Fruit fly (Drosophila melanogaster) whole organism, embryonic: Measurements from ENCODE around the gene CG42579.

Experiments used
- Aef1 ChIP-seq: fragments of 200-800 bp; sonication (Bioruptor generic); IDR thresholded peaks from 3 replicates; pipeline ENCODE4 v1.3.6; 2022; ENCODE audit warnings: missing biosample characterization, missing genetic modification characterization
- Atf-2 ChIP-seq: fragments of 200-800 bp; sonication (Bioruptor generic); optimal IDR thresholded peaks from 2 replicates; lab custom pipeline; 2016; ENCODE audit warnings: missing biosample characterization, missing genetic modification characterization
- BEAF-32 ChIP-seq: fragments of 200-800 bp; sonication (Bioruptor generic); optimal IDR thresholded peaks from 3 replicates; lab custom pipeline; 2017; ENCODE audit warnings: missing biosample characterization, missing genetic modification characterization, mild to moderate bottlenecking, moderate library complexity, missing genetic modification reagents
- CG10267 ChIP-seq: fragments of 200-800 bp; sonication (Bioruptor generic); optimal IDR thresholded peaks from 2 replicates; lab custom pipeline; 2018; ENCODE audit warnings: missing biosample characterization, mild to moderate bottlenecking, missing genetic modification characterization, moderate library complexity
- CG10543 ChIP-seq: fragments of 200-800 bp; sonication (Bioruptor generic); optimal IDR thresholded peaks from 3 replicates; lab custom pipeline; 2017; ENCODE audit warnings: missing biosample characterization, mild to moderate bottlenecking, missing genetic modification characterization, moderate library complexity
- CG14441 ChIP-seq: fragments of 200-800 bp; sonication (Bioruptor generic); IDR thresholded peaks from 2 replicates; pipeline ENCODE4 v1.3.6; 2022; ENCODE audit warnings: missing biosample characterization, missing genetic modification characterization
- CG14710 ChIP-seq: fragments of 200-800 bp; sonication (Bioruptor generic); optimal IDR thresholded peaks from 3 replicates; lab custom pipeline; 2019; ENCODE audit warnings: missing biosample characterization, mild to moderate bottlenecking, missing genetic modification characterization, moderate library complexity
- CG17361 ChIP-seq: fragments of 200-800 bp; sonication (Bioruptor generic); IDR thresholded peaks from 3 replicates; pipeline ENCODE4 v1.3.6; 2022; ENCODE audit warnings: missing biosample characterization, missing genetic modification characterization
- CG17912 ChIP-seq: fragments of 200-800 bp; sonication (Bioruptor generic); optimal IDR thresholded peaks from 2 replicates; lab custom pipeline; 2018; ENCODE audit warnings: missing biosample characterization, mild to moderate bottlenecking, missing genetic modification characterization
- CG18764 ChIP-seq: fragments of 200-800 bp; sonication (Bioruptor generic); optimal IDR thresholded peaks from 3 replicates; lab custom pipeline; 2016; ENCODE audit warnings: missing biosample characterization, missing genetic modification characterization
- CG30403 ChIP-seq: fragments of 200-800 bp; sonication (Bioruptor generic); optimal IDR thresholded peaks from 3 replicates; lab custom pipeline; 2016; ENCODE audit warnings: missing biosample characterization, missing genetic modification characterization
- CG33213 ChIP-seq: fragments of 200-800 bp; sonication (Bioruptor generic); optimal IDR thresholded peaks from 3 replicates; lab custom pipeline; 2016; ENCODE audit warnings: missing biosample characterization, missing genetic modification characterization
- CG34224 ChIP-seq: fragments of 200-800 bp; sonication (Bioruptor generic); IDR thresholded peaks from 3 replicates; pipeline ENCODE4 v1.3.6; 2022; ENCODE audit warnings: missing biosample characterization, missing genetic modification characterization; ENCODE audit not compliant: partially characterized antibody
- CG43689 ChIP-seq: fragments of 200-800 bp; sonication (Bioruptor generic); IDR thresholded peaks from 2 replicates; pipeline ENCODE4 v1.3.6; 2022; ENCODE audit warnings: missing biosample characterization, missing genetic modification characterization
- CG4617 ChIP-seq: fragments of 200-800 bp; sonication (Bioruptor generic); optimal IDR thresholded peaks from 3 replicates; lab custom pipeline; 2016; ENCODE audit warnings: missing biosample characterization, missing genetic modification characterization, borderline replicate concordance
- CG6175 ChIP-seq: fragments of 200-800 bp; sonication (Bioruptor generic); IDR thresholded peaks from 3 replicates; pipeline ENCODE4 v1.3.6; 2022; ENCODE audit warnings: missing biosample characterization, missing genetic modification characterization
- CG6254 ChIP-seq: fragments of 200-800 bp; sonication (Bioruptor generic); optimal IDR thresholded peaks from 3 replicates; lab custom pipeline; 2017; ENCODE audit warnings: mild to moderate bottlenecking, missing biosample characterization, missing genetic modification reagents, missing genetic modification characterization
- CG8924 ChIP-seq: fragments of 200-800 bp; optimal IDR thresholded peaks from 3 replicates; lab custom pipeline; 2019; ENCODE audit warnings: missing biosample characterization, mild to moderate bottlenecking, missing genetic modification characterization, moderate library complexity
- CG9215 ChIP-seq: fragments of 200-800 bp; sonication (Bioruptor generic); IDR thresholded peaks from 2 replicates; pipeline ENCODE4 v1.3.6; 2022; ENCODE audit warnings: missing biosample characterization, missing genetic modification characterization
- CG9932 ChIP-seq: fragments of 200-800 bp; sonication (Bioruptor generic); IDR thresholded peaks from 2 replicates; pipeline ENCODE4 v1.3.6; 2022; ENCODE audit warnings: missing biosample characterization, missing genetic modification characterization
- CrebB ChIP-seq: fragments of 200-800 bp; sonication (Bioruptor generic); optimal IDR thresholded peaks from 3 replicates; lab custom pipeline; 2018; ENCODE audit warnings: missing biosample characterization, mild to moderate bottlenecking, missing genetic modification characterization
- D ChIP-seq, 2 experiments: fragments of 200-800 bp in 1 of 2; fragments of >200 bp in 1 of 2; sonication (Bioruptor generic) in 1 of 2; optimal IDR thresholded peaks; 2 replicates in 1 of 2; 3 replicates in 1 of 2; lab custom pipeline; 2017; ENCODE audit warnings: mild to moderate bottlenecking in 1 of 2, missing biosample characterization in 1 of 2, missing genetic modification characterization in 1 of 2, missing genetic modification reagents in 1 of 2
- Doc2 ChIP-seq: fragments of 200-800 bp; sonication (Bioruptor generic); IDR thresholded peaks from 2 replicates; pipeline ENCODE4 v1.3.6; 2022; ENCODE audit warnings: missing biosample characterization, missing genetic modification characterization
- ERR ChIP-seq: fragments of 200-800 bp; sonication (Bioruptor generic); optimal IDR thresholded peaks from 2 replicates; lab custom pipeline; 2016; ENCODE audit warnings: missing biosample characterization, missing genetic modification characterization
- Fer3 ChIP-seq: fragments of 200-800 bp; sonication (Bioruptor generic); optimal IDR thresholded peaks from 2 replicates; lab custom pipeline; 2018; ENCODE audit warnings: missing biosample characterization, mild to moderate bottlenecking, missing genetic modification characterization, moderate library complexity
- H2.0 ChIP-seq: fragments of 200-800 bp; sonication (Bioruptor generic); IDR thresholded peaks from 2 replicates; pipeline ENCODE4 v1.3.6; 2022; ENCODE audit warnings: missing biosample characterization, missing genetic modification characterization
- Kr ChIP-seq: fragments of 200-800 bp; sonication (Bioruptor generic); optimal IDR thresholded peaks from 2 replicates; lab custom pipeline; 2017; ENCODE audit warnings: missing biosample characterization, mild to moderate bottlenecking, missing genetic modification characterization
- MBD-R2 ChIP-seq: fragments of 200-800 bp; sonication (Bioruptor generic); IDR thresholded peaks from 2 replicates; pipeline ENCODE4 v1.3.6; 2022; ENCODE audit warnings: missing biosample characterization, missing genetic modification characterization
- Neu2 ChIP-seq: fragments of 200-800 bp; sonication (Bioruptor generic); optimal IDR thresholded peaks from 3 replicates; lab custom pipeline; 2016; ENCODE audit warnings: missing biosample characterization, missing genetic modification characterization, borderline replicate concordance
- Nf-YA ChIP-seq: fragments of 200-800 bp; sonication (Bioruptor generic); IDR thresholded peaks from 2 replicates; pipeline ENCODE4 v1.3.6; 2022; ENCODE audit warnings: missing biosample characterization, missing genetic modification characterization
- Rx ChIP-seq: fragments of 200-800 bp; sonication (Bioruptor generic); IDR thresholded peaks from 2 replicates; pipeline ENCODE4 v1.3.6; 2022; ENCODE audit warnings: missing biosample characterization, missing genetic modification characterization
- Side ChIP-seq: fragments of 200-800 bp; sonication (Bioruptor generic); optimal IDR thresholded peaks from 2 replicates; lab custom pipeline; 2016; ENCODE audit warnings: missing biosample characterization, missing genetic modification characterization
- Sry-β ChIP-seq: fragments of 200-800 bp; sonication (Bioruptor generic); optimal IDR thresholded peaks from 2 replicates; lab custom pipeline; 2018; ENCODE audit warnings: missing biosample characterization, mild to moderate bottlenecking, missing genetic modification characterization, moderate library complexity
- Taf1 ChIP-seq: fragments of 200-800 bp; sonication (Bioruptor generic); IDR thresholded peaks from 2 replicates; pipeline ENCODE4 v1.3.6; 2022; ENCODE audit warnings: missing biosample characterization, missing genetic modification characterization
- cwo ChIP-seq: fragments of 200-800 bp; sonication (Bioruptor generic); optimal IDR thresholded peaks from 3 replicates; lab custom pipeline; 2017; ENCODE audit warnings: missing biosample characterization, missing genetic modification characterization, mild to moderate bottlenecking, moderate library complexity, missing genetic modification reagents
- ewg ChIP-seq: fragments of 200-800 bp; sonication (Bioruptor generic); optimal IDR thresholded peaks from 3 replicates; lab custom pipeline; 2017; ENCODE audit warnings: mild to moderate bottlenecking, missing biosample characterization, missing genetic modification reagents, missing genetic modification characterization
- exex ChIP-seq: fragments of 200-800 bp; sonication (Bioruptor generic); optimal IDR thresholded peaks from 4 replicates; lab custom pipeline; 2018; ENCODE audit warnings: missing biosample characterization, mild to moderate bottlenecking, missing genetic modification characterization, moderate library complexity
- kah ChIP-seq: fragments of 200-800 bp; sonication (Bioruptor generic); optimal IDR thresholded peaks from 2 replicates; lab custom pipeline; 2018; ENCODE audit warnings: missing biosample characterization, mild to moderate bottlenecking, missing genetic modification characterization
- mld ChIP-seq: fragments of 200-800 bp; sonication (Bioruptor generic); IDR thresholded peaks from 3 replicates; pipeline ENCODE4 v1.3.6; 2022; ENCODE audit warnings: missing biosample characterization, missing genetic modification characterization; ENCODE audit not compliant: partially characterized antibody
- pan ChIP-seq, 4 experiments: fragments of >200 bp in 3 of 4; fragments of 200-800 bp in 1 of 4; sonication (Bioruptor generic) in 1 of 4; optimal IDR thresholded peaks in 3 of 4; IDR thresholded peaks in 1 of 4; 2 replicates each; pipeline versions ENCODE4 v1.3.6 to Lab custom; 2017 to 2022; ENCODE audit warnings: missing biosample characterization in 2 of 4, missing genetic modification characterization in 2 of 4, mixed read lengths in 1 of 4
- pum ChIP-seq: fragments of 200-800 bp; sonication (Bioruptor generic); optimal IDR thresholded peaks from 2 replicates; lab custom pipeline; 2016; ENCODE audit warnings: missing biosample characterization, missing genetic modification characterization
- pzg ChIP-seq: fragments of 200-800 bp; sonication (Bioruptor generic); optimal IDR thresholded peaks from 3 replicates; lab custom pipeline; 2018; ENCODE audit warnings: missing biosample characterization, mild to moderate bottlenecking, missing genetic modification characterization, moderate library complexity
- stc ChIP-seq: fragments of 200-800 bp; sonication (Bioruptor generic); IDR thresholded peaks from 2 replicates; pipeline ENCODE4 v1.3.6; 2022; ENCODE audit warnings: missing biosample characterization, missing genetic modification characterization
- tio ChIP-seq: fragments of 200-800 bp; sonication (Bioruptor generic); optimal IDR thresholded peaks from 2 replicates; lab custom pipeline; 2017; ENCODE audit warnings: missing biosample characterization, missing genetic modification characterization, inconsistent platforms
- trem ChIP-seq: fragments of 200-800 bp; optimal IDR thresholded peaks from 3 replicates; lab custom pipeline; 2019; ENCODE audit warnings: missing biosample characterization, mild to moderate bottlenecking, missing genetic modification characterization, moderate library complexity
- ttk ChIP-seq: fragments of 200-800 bp; sonication (Bioruptor generic); IDR thresholded peaks from 2 replicates; pipeline ENCODE4 v2.1.2; 2022; ENCODE audit warnings: missing biosample characterization, missing genetic modification characterization
- wor ChIP-seq: fragments of 200-800 bp; sonication (Bioruptor generic); IDR thresholded peaks from 2 replicates; pipeline ENCODE4 v1.3.6; 2022; ENCODE audit warnings: missing biosample characterization, missing genetic modification characterization
- zen ChIP-seq: fragments of 200-800 bp; sonication (Bioruptor generic); optimal IDR thresholded peaks from 3 replicates; lab custom pipeline; 2018; ENCODE audit warnings: missing biosample characterization, mild to moderate bottlenecking, missing genetic modification characterization, moderate library complexity

CG42579 gene

dm6 chrX:20502776-20503503 is 24.5 kb upstream of the CG42579 start (continued):
- TF ChIP-seq Neu2 (GFP tag; lab: Kevin White, UChicago) (no peak), CG14441 (peak; percentile 35; the same call in 1 of the 2 replicates), CG6254 (GFP tag; lab: Kevin White, UChicago) (no peak), Fer3 (tag; lab: Kevin White, UChicago) (peak; percentile 38), pan (optimal IDR thresholded peaks at IDR 0.05; lab: Kevin White, UChicago) (no peak), pan (GFP tag; optimal IDR thresholded peaks at IDR 0.05 in 1 of 2, IDR thresholded peaks at IDR 0.05 in 1 of 2) (peak in 1 of 2 experiments; percentile 26), Atf-2 (GFP tag; lab: Kevin White, UChicago) (no peak), ewg (no peak), Nf-YA (GFP tag; lab: Robert Waterston, UW) (no peak), Taf1 (no peak), CG6175 (GFP tag; lab: Robert Waterston, UW) (no peak), exex (tag; lab: Kevin White, UChicago) (peak; percentile 20), CG33213 (GFP tag; lab: Kevin White, UChicago) (no peak), CG10267 (tag; lab: Kevin White, UChicago) (peak; percentile 18), CG9932 (GFP tag; lab: Robert Waterston, UW) (no peak), BEAF-32 (GFP tag; lab: Kevin White, UChicago) (no peak), CG14710 (tag; lab: Kevin White, UChicago) (no peak), cwo (no peak), tio (no peak), CG10543 (GFP tag; lab: Kevin White, UChicago) (peak; percentile 71), zen (tag; lab: Kevin White, UChicago) (no peak), Kr (GFP tag; lab: Kevin White, UChicago) (no peak), Aef1 (GFP tag; lab: Robert Waterston, UW) (no peak), CG9215 (GFP tag; lab: Robert Waterston, UW) (peak; percentile 30; the same call in 1 of the 2 replicates), wor (GFP tag; lab: Robert Waterston, UW) (no peak), H2.0 (0 out of 2 replicates have a peak, but pooled peaks have one; percentile 15), trem (tag; lab: Kevin White, UChicago) (no peak), mld (GFP tag; lab: Robert Waterston, UW) (no peak), pum (GFP tag; lab: Kevin White, UChicago) (peak; percentile 4), kah (GFP tag; lab: Kevin White, UChicago) (no peak), D (optimal IDR thresholded peaks at IDR 0.05; lab: Kevin White, UChicago) (no peak), D (GFP tag; optimal IDR thresholded peaks at IDR 0.05; lab: Kevin White, UChicago) (peak; percentile 31), ERR (GFP tag; lab: Kevin White, UChicago) (no peak), CG34224 (GFP tag; lab: Robert Waterston, UW) (no peak), Side (GFP tag; lab: Kevin White, UChicago) (no peak), CG4617 (GFP tag; lab: Kevin White, UChicago) (no peak), ttk (GFP tag; lab: Robert Waterston, UW) (peak; percentile 26; the same call in 1 of the 2 replicates), CG17361 (GFP tag; lab: Robert Waterston, UW) (peak; percentile 60; the same call in 2 of the 3 replicates), Doc2 (GFP tag; lab: Robert Waterston, UW) (no peak), stc (GFP tag; lab: Robert Waterston, UW) (no peak), CrebB (tag; lab: Kevin White, UChicago) (no peak), MBD-R2 (GFP tag; lab: Robert Waterston, UW) (no peak), CG43689 (no peak), CG17912 (GFP tag; lab: Kevin White, UChicago) (no peak), CG18764 (GFP tag; lab: Kevin White, UChicago) (no peak), Sry-β (GFP tag; lab: Kevin White, UChicago) (no peak), pzg (GFP tag; lab: Kevin White, UChicago) (no peak), CG30403 (GFP tag; lab: Kevin White, UChicago) (no peak), Rx (GFP tag; lab: Robert Waterston, UW) (no peak), CG8924 (tag; lab: Kevin White, UChicago) (peak; percentile 55)
